Fruit fly (Drosophila melanogaster): Measurements from ENCODE around the gene CG31780.

DNA sequence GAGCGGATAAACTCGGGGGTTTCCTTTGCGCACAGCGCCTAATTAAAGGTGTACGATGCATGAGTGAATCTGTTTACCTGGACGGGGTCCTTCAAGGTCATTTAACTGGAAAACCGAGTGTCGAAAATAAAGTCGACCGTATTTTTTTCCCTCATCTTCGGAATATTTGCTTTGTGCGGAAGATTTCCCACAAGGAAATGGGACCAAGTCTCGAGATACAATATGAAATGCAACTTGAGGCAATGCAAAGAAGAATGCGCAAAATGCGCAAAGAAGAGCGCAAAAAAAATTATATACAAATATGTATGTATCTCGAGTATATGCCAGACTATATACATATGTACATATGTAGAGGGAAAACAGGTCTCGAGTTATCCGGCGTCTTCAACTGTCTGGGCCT, 47.1 kb downstream of the CG31780 start:
- TF ChIP-seq Adf1 (GFP tag; IDR thresholded peaks at IDR 0.05) = no peak
- TF ChIP-seq CG8924 (tag; optimal IDR thresholded peaks at IDR 0.05) = no peak
- no peak for TF ChIP-seq rib (GFP tag; IDR thresholded peaks at IDR 0.05)
- TF ChIP-seq lmd (GFP tag; IDR thresholded peaks at IDR 0.05) = no peak
- TF ChIP-seq seq (GFP tag; IDR thresholded peaks at IDR 0.05) = no peak
- TF ChIP-seq CG18764 (GFP tag; optimal IDR thresholded peaks at IDR 0.05) = no peak
- no peak for TF ChIP-seq Stat92E (GFP tag; optimal IDR thresholded peaks at IDR 0.05)
- no peak for TF ChIP-seq gt (GFP tag; IDR thresholded peaks at IDR 0.05)
- TF ChIP-seq D19B (GFP tag; optimal IDR thresholded peaks at IDR 0.05) = no peak
- TF ChIP-seq twi (tag; optimal IDR thresholded peaks at IDR 0.05) = peak; percentile 27
- TF ChIP-seq Pdp1 (GFP tag; optimal IDR thresholded peaks at IDR 0.05) = no peak
- TF ChIP-seq CG7556 (GFP tag; optimal IDR thresholded peaks at IDR 0.05) = no peak
- no peak for TF ChIP-seq Taf1 (GFP tag; IDR thresholded peaks at IDR 0.05)
